Worm (Caenorhabditis elegans): ENCODE results near the gene ifa-3.

The ifa-3 gene

DNA sequence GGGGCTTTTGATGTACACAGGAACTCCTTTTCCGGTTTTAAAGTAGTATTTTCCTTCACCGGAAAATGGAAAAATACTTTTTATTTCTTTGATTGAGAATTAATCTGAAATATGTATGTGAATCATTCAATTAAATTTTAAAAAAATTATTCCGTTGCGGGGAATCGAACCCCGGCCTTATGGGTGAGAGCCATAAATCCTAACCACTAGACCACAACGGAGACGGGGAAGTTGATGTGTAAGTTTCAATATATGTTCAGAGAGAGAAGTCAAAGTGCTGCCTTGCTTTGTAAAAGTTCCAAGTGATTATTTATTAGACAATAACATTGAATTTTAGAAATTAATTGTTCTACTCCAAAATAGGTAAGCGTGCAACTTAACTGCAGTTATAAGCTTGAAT, 1.3 kb upstream of the ifa-3 start (continued):
- TF ChIP-seq hlh-26 (GFP tag; conservative IDR thresholded peaks at IDR 0.05) (no peak), lsl-1 (GFP tag; optimal IDR thresholded peaks at IDR 0.05) (no peak), F49E8.2 (tag; optimal IDR thresholded peaks at IDR 0.05; ENCODE audit: insufficient read depth) (no peak), attf-3 (GFP tag; conservative IDR thresholded peaks at IDR 0.05) (no peak), F55B11.4 (tag; optimal IDR thresholded peaks at IDR 0.05; ENCODE audit: borderline replicate concordance, insufficient read depth) (no peak), attf-6 (GFP tag; IDR thresholded peaks at IDR 0.05) (peak; percentile 31; the same call in 1 of the 2 replicates), lin-40 (tag; optimal IDR thresholded peaks at IDR 0.05) (peak; percentile 28), B0035.1 (tag; optimal IDR thresholded peaks at IDR 0.05) (no peak), egl-18 (GFP tag; IDR thresholded peaks at IDR 0.05) (no peak), tbp1 (GFP tag; optimal IDR thresholded peaks at IDR 0.05) (peak; percentile 96), aptf-3 (GFP tag; IDR thresholded peaks at IDR 0.05) (no peak), rec-8 (tag; optimal IDR thresholded peaks at IDR 0.05) (peak; percentile 54 to 80), fkh-3 (tag; optimal IDR thresholded peaks at IDR 0.05) (no peak), zim-3 (tag; optimal IDR thresholded peaks at IDR 0.05) (no peak), rcor-1 (GFP tag; IDR thresholded peaks at IDR 0.05) (peak; percentile 44), let-607 (tag; optimal IDR thresholded peaks at IDR 0.05) (peak in 1 of 2 experiments; percentile 40), mcd-1 (GFP tag; IDR thresholded peaks at IDR 0.05) (peak; percentile 12; the same call in 1 of the 2 replicates), somi-1 (GFP tag; optimal IDR thresholded peaks at IDR 0.05) (peak; percentile 38), D2030.7 (GFP tag; IDR thresholded peaks at IDR 0.05) (peak; percentile 62), C06A6.2 (GFP tag; conservative IDR thresholded peaks at IDR 0.05) (no peak), lag-1 (GFP tag; IDR thresholded peaks at IDR 0.05) (no peak), nhr-80 (tag; optimal IDR thresholded peaks at IDR 0.05) (peak; percentile 13), lin-35 (GFP tag; optimal IDR thresholded peaks at IDR 0.05) (peak in 1 of 3 experiments; percentile 65), akir-1 (GFP tag; optimal IDR thresholded peaks at IDR 0.05) (no peak), T26A5.8 (tag; optimal IDR thresholded peaks at IDR 0.05) (no peak), Y53F4B.3 (GFP tag; IDR thresholded peaks at IDR 0.05) (peak; percentile 70), lin-26 (GFP tag; IDR thresholded peaks at IDR 0.05) (peak; percentile 86), madf-10 (tag; optimal IDR thresholded peaks at IDR 0.05) (peak; percentile 60), bed-2 (GFP tag; IDR thresholded peaks at IDR 0.05) (no peak), ceh-40 (GFP tag; IDR thresholded peaks at IDR 0.05) (no peak), die-1 (tag; optimal IDR thresholded peaks at IDR 0.05) (peak; percentile 89), ztf-6 (GFP tag; IDR thresholded peaks at IDR 0.05) (no peak), ztf-25 (GFP tag; IDR thresholded peaks at IDR 0.05) (peak; percentile 82; the same call in 1 of the 2 replicates), tlf-1 (GFP tag; optimal IDR thresholded peaks at IDR 0.05) (no peak), ztf-18 (tag; optimal IDR thresholded peaks at IDR 0.05) (peak; percentile 72), egrh-3 (GFP tag; IDR thresholded peaks at IDR 0.05) (no peak), lin-54 (GFP tag; optimal IDR thresholded peaks at IDR 0.05) (peak; percentile 24), ekl-4 (GFP tag; IDR thresholded peaks at IDR 0.05) (peak; percentile 41; the same call in 1 of the 2 replicates), madf-8 (GFP tag; conservative IDR thresholded peaks at IDR 0.05) (no peak), snpc-1.1 (tag; optimal IDR thresholded peaks at IDR 0.05; ENCODE audit: insufficient read depth) (peak; percentile 26), mes-4 (tag; optimal IDR thresholded peaks at IDR 0.05) (peak; percentile 64), zfh-2 (GFP tag; conservative IDR thresholded peaks at IDR 0.05) (no peak), nfyb-1 (GFP tag; IDR thresholded peaks at IDR 0.05) (peak; percentile 43; the same call in 1 of the 2 replicates), F23B12.7 (tag; optimal IDR thresholded peaks at IDR 0.05; ENCODE audit: insufficient read depth) (peak; percentile 60), unc-130 (GFP tag; optimal IDR thresholded peaks at IDR 0.05) (peak; percentile 16), hmg-1.2 (GFP tag; IDR thresholded peaks at IDR 0.05) (peak; percentile 74), F57C9.4 (tag; optimal IDR thresholded peaks at IDR 0.05) (no peak), tbx-9 (tag; optimal IDR thresholded peaks at IDR 0.05; ENCODE audit: borderline replicate concordance) (no peak)

All from whole organism, young adult.